Worm (Caenorhabditis elegans) whole organism, L1 larva: ENCODE results near the gene nac-3.
A peak's percentile ranks its signal among the peaks of the same experiment; 100 is the strongest.

Experiments
- C16A3.4 ChIP-seq: fragments of 150-350 bp; optimal IDR thresholded peaks from 2 replicates; lab custom pipeline; 2014; ENCODE audit warnings: missing biosample characterization, missing genetic modification characterization
- C34B4.2 ChIP-seq: sonication (generic microtip); optimal IDR thresholded peaks from 2 replicates; lab custom pipeline; 2017; ENCODE audit warnings: mild to moderate bottlenecking, missing genetic modification characterization, missing compliant biosample characterization
- Y116A8C.19 ChIP-seq: sonication (generic microtip); optimal IDR thresholded peaks from 2 replicates; lab custom pipeline; 2016; ENCODE audit warnings: missing compliant biosample characterization, missing genetic modification characterization, borderline replicate concordance
- aha-1 ChIP-seq: fragments of 150-350 bp; optimal IDR thresholded peaks from 2 replicates; lab custom pipeline; 2014; ENCODE audit warnings: missing biosample characterization, missing genetic modification characterization
- blmp-1 ChIP-seq: fragments of 150-350 bp; optimal IDR thresholded peaks from 2 replicates; lab custom pipeline; 2014; ENCODE audit warnings: missing biosample characterization, missing genetic modification characterization
- ceh-8 ChIP-seq: fragments of 200-800 bp; sonication (Bioruptor generic); optimal IDR thresholded peaks from 2 replicates; lab custom pipeline; 2018; ENCODE audit warnings: mild to moderate bottlenecking, missing genetic modification characterization, moderate library complexity, missing compliant biosample characterization
- ceh-82 ChIP-seq, 3 experiments: fragments of 150-350 bp in 1 of 3; sonication (generic microtip) in 2 of 3; optimal IDR thresholded peaks; 2 replicates each; lab custom pipeline; 2014 to 2017; ENCODE audit warnings: missing biosample characterization in 3 of 3, missing genetic modification characterization in 3 of 3
- ces-1 ChIP-seq: fragments of 150-350 bp; optimal IDR thresholded peaks from 2 replicates; lab custom pipeline; 2014; ENCODE audit warnings: missing biosample characterization, missing genetic modification reagents, missing genetic modification characterization
- efl-1 ChIP-seq, 4 experiments: fragments of 150-350 bp; optimal IDR thresholded peaks in 3 of 4; peaks in 1 of 4; 1 replicate in 1 of 4; 2 replicates in 3 of 4; lab custom pipeline; 2014; ENCODE audit warnings: missing biosample characterization in 2 of 4, missing genetic modification characterization in 2 of 4, missing genetic modification reagents in 2 of 4
- egl-27 ChIP-seq, 2 experiments: fragments of 150-350 bp in 1 of 2; sonication (generic microtip); optimal IDR thresholded peaks; 3 replicates each; lab custom pipeline; 2017 to 2018; ENCODE audit warnings: missing biosample characterization in 2 of 2, missing genetic modification characterization in 2 of 2, missing genetic modification reagents in 2 of 2
- elt-2 ChIP-seq: sonication (generic microtip); optimal IDR thresholded peaks from 2 replicates; lab custom pipeline; 2016; ENCODE audit warnings: missing genetic modification characterization, mild to moderate bottlenecking, inconsistent platforms, missing compliant biosample characterization, missing genetic modification reagents
- elt-3 ChIP-seq, 6 experiments: fragments of 150-350 bp in 1 of 6; sonication (generic microtip); optimal IDR thresholded peaks; 2 replicates each; lab custom pipeline; 2017 to 2018; ENCODE audit warnings: missing biosample characterization in 6 of 6, missing genetic modification characterization in 6 of 6, inconsistent platforms in 1 of 6
- ets-5 ChIP-seq: fragments of 200-800 bp; sonication (Bioruptor generic); IDR thresholded peaks from 2 replicates; pipeline ENCODE4 v1.3.6; 2022; ENCODE audit warnings: missing genetic modification characterization, missing compliant biosample characterization
- fkh-10 ChIP-seq: sonication (generic microtip); optimal IDR thresholded peaks from 2 replicates; lab custom pipeline; 2017; ENCODE audit warnings: missing biosample characterization, missing genetic modification reagents, missing genetic modification characterization
- fkh-8 ChIP-seq: sonication (generic microtip); optimal IDR thresholded peaks from 2 replicates; lab custom pipeline; 2016; ENCODE audit warnings: mild to moderate bottlenecking, missing genetic modification characterization, missing compliant biosample characterization
- fos-1 ChIP-seq: fragments of 150-350 bp; optimal IDR thresholded peaks from 2 replicates; lab custom pipeline; 2014; ENCODE audit warnings: missing biosample characterization, missing genetic modification characterization
- grh-1 ChIP-seq: fragments of 200-800 bp; sonication (Bioruptor generic); IDR thresholded peaks from 2 replicates; pipeline ENCODE4 v1.3.6; 2022; ENCODE audit warnings: missing genetic modification reagents, missing genetic modification characterization, missing compliant biosample characterization
- irx-1 ChIP-seq: sonication (generic microtip); optimal IDR thresholded peaks from 2 replicates; lab custom pipeline; 2016; ENCODE audit warnings: missing genetic modification characterization, missing compliant biosample characterization
- jun-1 ChIP-seq: fragments of 150-350 bp; optimal IDR thresholded peaks from 2 replicates; lab custom pipeline; 2014; ENCODE audit warnings: missing biosample characterization, missing genetic modification reagents, missing genetic modification characterization
- lin-14 ChIP-seq: fragments of 200-800 bp; sonication (Bioruptor generic); optimal IDR thresholded peaks from 2 replicates; lab custom pipeline; 2018; ENCODE audit warnings: mild to moderate bottlenecking, missing genetic modification characterization, moderate library complexity, missing compliant biosample characterization
- lin-35 ChIP-seq, 2 experiments: fragments of 150-350 bp; optimal IDR thresholded peaks; 2 replicates each; lab custom pipeline; 2014; ENCODE audit warnings: missing biosample characterization in 2 of 2, missing genetic modification characterization in 2 of 2, missing genetic modification reagents in 2 of 2
- lsy-2 ChIP-seq, 2 experiments: fragments of 150-350 bp; optimal IDR thresholded peaks; 2 replicates each; lab custom pipeline; 2014; ENCODE audit warnings: missing biosample characterization in 2 of 2, missing genetic modification characterization in 2 of 2
- mdl-1 ChIP-seq, 2 experiments: fragments of 150-350 bp; optimal IDR thresholded peaks; 2 replicates each; lab custom pipeline; 2014 to 2017; ENCODE audit warnings: missing biosample characterization in 2 of 2, missing genetic modification characterization in 2 of 2, inconsistent platforms in 1 of 2
- mep-1 ChIP-seq: fragments of 150-350 bp; optimal IDR thresholded peaks from 2 replicates; lab custom pipeline; 2014; ENCODE audit warnings: missing biosample characterization, missing genetic modification characterization
- nhr-12 ChIP-seq: sonication (generic microtip); optimal IDR thresholded peaks from 2 replicates; lab custom pipeline; 2017; ENCODE audit warnings: missing biosample characterization, missing genetic modification characterization
- nhr-19 ChIP-seq: fragments of 200-800 bp; sonication (Bioruptor generic); conservative IDR thresholded peaks from 2 replicates; pipeline ENCODE4 v1.3.6; 2022; ENCODE audit warnings: missing genetic modification characterization, missing compliant biosample characterization
- nhr-237 ChIP-seq: fragments of 150-350 bp; optimal IDR thresholded peaks from 2 replicates; lab custom pipeline; 2014; ENCODE audit warnings: missing biosample characterization, missing genetic modification characterization
- nhr-28 ChIP-seq: fragments of 150-350 bp; optimal IDR thresholded peaks from 2 replicates; lab custom pipeline; 2014; ENCODE audit warnings: missing biosample characterization, missing genetic modification characterization
- nhr-71 ChIP-seq: sonication (generic microtip); optimal IDR thresholded peaks from 2 replicates; lab custom pipeline; 2016; ENCODE audit warnings: mild to moderate bottlenecking, missing genetic modification characterization, moderate library complexity, missing compliant biosample characterization
- nhr-77 ChIP-seq: fragments of 150-350 bp; optimal IDR thresholded peaks from 2 replicates; lab custom pipeline; 2014; ENCODE audit warnings: missing biosample characterization, missing genetic modification characterization
- nhr-85 ChIP-seq: sonication (generic microtip); peaks from one replicate; lab custom pipeline; 2016; ENCODE audit warnings: missing genetic modification characterization, inconsistent platforms, missing compliant biosample characterization
- nhr-90 ChIP-seq: sonication (generic microtip); optimal IDR thresholded peaks from 2 replicates; lab custom pipeline; 2016; ENCODE audit warnings: mild to moderate bottlenecking, missing genetic modification characterization, missing compliant biosample characterization; ENCODE audit not compliant: poor library complexity
- pag-3 ChIP-seq: sonication (generic microtip); optimal IDR thresholded peaks from 2 replicates; lab custom pipeline; 2017; ENCODE audit warnings: missing genetic modification characterization, mild to moderate bottlenecking, missing compliant biosample characterization, antibody characterized with exemption, borderline replicate concordance; ENCODE audit not compliant: insufficient read depth
- pax-3 ChIP-seq: fragments of 200-800 bp; sonication (Bioruptor generic); optimal IDR thresholded peaks from 2 replicates; lab custom pipeline; 2018; ENCODE audit warnings: mild to moderate bottlenecking, missing genetic modification characterization, moderate library complexity, missing compliant biosample characterization
- rnt-1 ChIP-seq: sonication (generic microtip); optimal IDR thresholded peaks from 2 replicates; lab custom pipeline; 2016; ENCODE audit warnings: mild to moderate bottlenecking, missing genetic modification characterization, moderate library complexity, missing compliant biosample characterization
- skn-1 ChIP-seq: fragments of 150-350 bp; optimal IDR thresholded peaks from 2 replicates; lab custom pipeline; 2014; ENCODE audit warnings: missing biosample characterization, missing genetic modification characterization
- snpc-4 ChIP-seq: fragments of 150-350 bp; optimal IDR thresholded peaks from 2 replicates; lab custom pipeline; 2014; ENCODE audit warnings: missing biosample characterization, missing genetic modification characterization
- snu-23 ChIP-seq: sonication (generic microtip); optimal IDR thresholded peaks from 2 replicates; lab custom pipeline; 2016; ENCODE audit warnings: missing genetic modification characterization, missing compliant biosample characterization
- sox-4 ChIP-seq: sonication (generic microtip); optimal IDR thresholded peaks from 2 replicates; lab custom pipeline; 2016; ENCODE audit warnings: missing genetic modification characterization, missing compliant biosample characterization
- sptf-1 ChIP-seq: fragments of 150-350 bp; optimal IDR thresholded peaks from 2 replicates; lab custom pipeline; 2014; ENCODE audit warnings: missing biosample characterization, missing genetic modification characterization
- tlp-1 ChIP-seq: fragments of 150-350 bp; optimal IDR thresholded peaks from 2 replicates; lab custom pipeline; 2014; ENCODE audit warnings: missing biosample characterization, missing genetic modification characterization
- unc-62 ChIP-seq: fragments of 150-350 bp; optimal IDR thresholded peaks from 2 replicates; lab custom pipeline; 2014; ENCODE audit warnings: missing biosample characterization, missing genetic modification reagents, missing genetic modification characterization
- unc-86 ChIP-seq: sonication (generic microtip); optimal IDR thresholded peaks from 2 replicates; lab custom pipeline; 2016; ENCODE audit warnings: missing genetic modification characterization, missing compliant biosample characterization
- vab-15 ChIP-seq: sonication (generic microtip); optimal IDR thresholded peaks from 2 replicates; lab custom pipeline; 2017; ENCODE audit warnings: missing genotype, mild to moderate bottlenecking, missing genetic modification characterization, missing compliant biosample characterization
- zag-1 ChIP-seq: fragments of 150-350 bp; optimal IDR thresholded peaks from 2 replicates; lab custom pipeline; 2014; ENCODE audit warnings: missing biosample characterization, missing genetic modification characterization
- zip-4 ChIP-seq: fragments of 200-800 bp; sonication (Bioruptor generic); optimal IDR thresholded peaks from 2 replicates; lab custom pipeline; 2018; ENCODE audit warnings: mild to moderate bottlenecking, missing genetic modification characterization, moderate library complexity, missing compliant biosample characterization
- ztf-11 ChIP-seq, 2 experiments: sonication (generic microtip); optimal IDR thresholded peaks; 2 replicates each; lab custom pipeline; 2016 to 2017; ENCODE audit warnings: missing genetic modification characterization in 2 of 2, missing biosample characterization in 1 of 2, missing compliant biosample characterization in 1 of 2
- ztf-4 ChIP-seq: fragments of 150-350 bp; optimal IDR thresholded peaks from 2 replicates; lab custom pipeline; 2014; ENCODE audit warnings: missing biosample characterization, missing genetic modification characterization

The nac-3 gene

DNA sequence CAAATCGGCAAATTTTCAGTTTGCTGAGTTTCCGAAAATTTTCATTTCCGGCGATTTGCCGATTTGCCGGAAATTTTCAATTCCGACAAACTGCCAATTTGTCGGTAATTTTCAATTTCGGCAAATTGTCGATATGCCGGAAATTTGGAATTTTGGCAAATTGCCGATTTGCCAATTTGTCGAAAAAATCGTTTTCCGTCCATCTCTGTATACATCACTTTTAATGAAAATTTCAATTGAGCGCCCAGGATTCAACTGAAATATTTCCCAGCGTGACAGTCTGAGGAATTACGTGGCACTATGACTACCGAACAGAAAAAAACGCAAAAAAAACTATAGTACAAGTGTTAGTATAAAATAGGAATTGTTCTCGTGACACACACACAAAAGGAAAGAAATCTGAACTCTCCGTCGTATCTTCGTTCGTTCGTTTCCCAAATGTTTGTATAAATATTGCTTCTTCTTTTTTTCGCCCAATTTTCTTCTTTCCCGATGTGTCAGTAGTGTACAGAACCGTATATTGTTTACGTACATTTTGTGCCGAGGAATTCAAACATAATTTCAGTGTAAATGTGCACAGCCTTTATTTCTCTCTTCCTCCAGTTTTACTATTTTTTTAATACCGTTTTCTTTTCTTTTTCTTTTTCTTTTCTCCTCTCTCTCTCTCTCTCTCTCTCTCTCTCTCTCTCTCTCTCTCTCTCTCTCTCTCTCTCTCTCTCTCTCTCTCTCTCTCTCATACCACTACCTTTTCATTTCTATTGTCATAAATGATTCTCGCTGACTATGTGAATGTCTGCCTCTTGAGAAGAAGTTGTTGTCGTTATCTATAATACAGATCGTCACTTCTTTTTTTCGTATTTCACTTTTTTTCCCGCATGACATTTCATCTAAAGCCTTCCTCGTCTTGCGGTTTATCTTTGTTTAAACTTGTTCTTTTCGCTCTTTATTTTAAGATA, 19.8 kb upstream of the nac-3 start:
- TF ChIP-seq blmp-1 (tag; lab: Kevin White, UChicago) (peak; percentile 90), nhr-85 (tag; lab: Kevin White, UChicago) (peak; percentile 70), nhr-19 (peak; percentile 45), pag-3 (tag; lab: Kevin White, UChicago) (no peak), nhr-12 (no peak), tlp-1 (tag; lab: Kevin White, UChicago) (no peak), fkh-8 (tag; lab: Kevin White, UChicago) (no peak), ets-5 (GFP tag; lab: Robert Waterston, UW) (no peak), ceh-8 (GFP tag; lab: Kevin White, UChicago) (no peak), C34B4.2 (tag; lab: Kevin White, UChicago) (no peak), zip-4 (no peak), nhr-77 (tag; lab: Kevin White, UChicago) (no peak), aha-1 (tag; lab: Kevin White, UChicago) (no peak), mep-1 (tag; lab: Kevin White, UChicago) (peak; percentile 20), lin-35 (GFP tag; optimal IDR thresholded peaks at IDR 0.05; lab: Kevin White, UChicago) (peak in 1 of 2 experiments; percentile 60), lin-14 (GFP tag; lab: Kevin White, UChicago) (peak; percentile 65), egl-27 (tag; optimal IDR thresholded peaks at IDR 0.05; lab: Kevin White, UChicago) (no peak), nhr-237 (tag; lab: Kevin White, UChicago) (no peak), jun-1 (tag; lab: Kevin White, UChicago) (no peak), nhr-90 (tag; lab: Kevin White, UChicago) (no peak), sox-4 (no peak), ztf-4 (tag; lab: Kevin White, UChicago) (no peak), Y116A8C.19 (tag; lab: Kevin White, UChicago) (no peak), ces-1 (GFP tag; lab: Kevin White, UChicago) (no peak), lsy-2 (tag; optimal IDR thresholded peaks at IDR 0.05; lab: Kevin White, UChicago) (peak in 1 of 2 experiments; percentile 27), unc-86 (tag; lab: Kevin White, UChicago) (no peak), pax-3 (tag; lab: Kevin White, UChicago) (peak; percentile 20), sptf-1 (tag; lab: Kevin White, UChicago) (no peak), zag-1 (tag; lab: Kevin White, UChicago) (no peak), elt-2 (tag; lab: Kevin White, UChicago) (peak; percentile 57), ztf-11 (tag; optimal IDR thresholded peaks at IDR 0.05; lab: Kevin White, UChicago) (no peak), rnt-1 (tag; lab: Kevin White, UChicago) (no peak), C16A3.4 (no peak), unc-62 (GFP tag; lab: Kevin White, UChicago) (no peak), skn-1 (tag; lab: Kevin White, UChicago) (no peak), snu-23 (GFP tag; lab: Kevin White, UChicago) (no peak), irx-1 (no peak), snpc-4 (tag; lab: Kevin White, UChicago) (no peak), ceh-82 (tag; optimal IDR thresholded peaks at IDR 0.05; lab: Kevin White, UChicago) (no peak), efl-1 (optimal IDR thresholded peaks at IDR 0.05; lab: Kevin White, UChicago) (peak; percentile 34 to 35), efl-1 (GFP tag; optimal IDR thresholded peaks at IDR 0.05 in 1 of 2; lab: Kevin White, UChicago) (peak in 1 of 2 experiments; percentile 91), fkh-10 (GFP tag; lab: Kevin White, UChicago) (no peak), mdl-1 (tag; optimal IDR thresholded peaks at IDR 0.05; lab: Kevin White, UChicago) (no peak), nhr-71 (tag; lab: Kevin White, UChicago) (no peak), fos-1 (tag; lab: Kevin White, UChicago) (no peak), elt-3 (tag; optimal IDR thresholded peaks at IDR 0.05; lab: Kevin White, UChicago) (peak in 2 of 6 experiments; percentile 13 to 37), nhr-28 (tag; lab: Kevin White, UChicago) (no peak), grh-1 (GFP tag; lab: Robert Waterston, UW) (no peak), vab-15 (tag; lab: Kevin White, UChicago) (no peak)
